Fruit fly (Drosophila melanogaster) whole organism, larva: ENCODE results near the gene Sf3b3.
A peak's percentile ranks its signal among the peaks of the same experiment; 100 is the strongest.

ENCODE experiments used
- noc ChIP-seq: fragments of 200-800 bp; sonication (Bioruptor generic); optimal IDR thresholded peaks from 3 replicates; lab custom pipeline; 2019; ENCODE audit warnings: missing biosample characterization, mild to moderate bottlenecking, missing genetic modification characterization, moderate library complexity

The Sf3b3 gene

DNA sequence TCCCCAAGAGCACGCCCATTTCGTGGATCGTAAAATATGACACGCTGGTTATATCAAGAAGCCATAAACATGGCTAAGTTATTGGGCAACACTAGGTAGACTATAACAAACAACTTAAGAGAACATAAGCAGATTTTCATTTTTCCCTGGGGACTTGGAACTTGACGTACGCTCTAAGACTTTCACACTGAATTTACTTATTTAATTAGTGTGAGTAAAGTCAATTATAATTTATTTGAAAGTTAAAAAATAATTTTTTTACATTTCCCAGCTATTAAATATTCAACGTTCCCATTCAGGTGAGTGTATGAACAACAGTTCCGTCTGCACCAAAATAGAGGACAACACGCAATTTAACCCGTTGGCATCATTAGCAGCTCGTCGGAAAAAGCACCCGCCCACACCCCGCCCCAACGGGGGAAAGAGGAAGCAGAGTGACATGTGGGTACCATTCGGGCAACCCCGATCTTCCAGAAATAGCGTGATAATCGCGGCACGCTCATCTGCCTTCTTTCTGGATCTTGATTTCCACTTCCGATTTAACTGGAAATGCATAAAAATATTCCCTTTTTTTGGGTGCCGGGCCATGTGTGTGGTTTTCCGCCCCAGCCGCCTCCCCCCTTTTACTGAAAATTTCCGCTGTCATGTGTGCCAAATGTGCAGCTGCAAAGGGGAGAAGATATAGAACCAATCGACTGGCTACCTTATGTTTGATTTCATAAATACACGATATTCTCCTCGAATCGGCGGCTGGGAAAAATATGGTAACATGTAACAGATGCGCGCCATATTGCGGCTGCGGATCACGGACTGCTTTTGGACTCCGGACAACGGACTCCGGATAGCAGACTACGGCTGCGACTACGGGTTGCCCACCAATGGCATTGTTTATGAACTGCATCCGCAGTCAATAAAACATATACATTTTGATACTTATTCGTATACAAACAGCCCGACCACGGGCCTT lies 17.7 kb downstream of the Sf3b3 start:
- TF ChIP-seq noc (tag; lab: Kevin White, UChicago), result no peak

DNA sequence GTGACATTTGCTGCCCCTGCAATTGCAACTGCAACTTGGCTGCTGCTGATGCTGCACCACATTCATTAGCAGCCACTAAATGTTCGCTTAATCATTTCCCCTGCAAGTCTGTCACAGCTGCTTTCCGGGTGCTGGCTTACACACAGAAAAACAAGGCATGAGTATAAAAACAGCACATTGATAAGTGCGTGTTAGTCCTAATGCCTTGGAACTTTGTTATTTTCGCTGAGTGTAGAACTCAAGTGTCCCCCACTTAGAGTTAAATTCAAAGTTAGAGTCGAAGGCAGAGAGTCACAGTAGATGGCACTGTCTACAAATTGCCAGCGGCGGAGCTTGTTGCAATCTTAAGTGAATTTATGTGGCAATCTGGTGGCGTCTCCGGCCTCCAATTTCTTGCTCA lies 19.3 kb downstream of the Sf3b3 start:
- no peak for TF ChIP-seq noc (tag; lab: Kevin White, UChicago)

DNA sequence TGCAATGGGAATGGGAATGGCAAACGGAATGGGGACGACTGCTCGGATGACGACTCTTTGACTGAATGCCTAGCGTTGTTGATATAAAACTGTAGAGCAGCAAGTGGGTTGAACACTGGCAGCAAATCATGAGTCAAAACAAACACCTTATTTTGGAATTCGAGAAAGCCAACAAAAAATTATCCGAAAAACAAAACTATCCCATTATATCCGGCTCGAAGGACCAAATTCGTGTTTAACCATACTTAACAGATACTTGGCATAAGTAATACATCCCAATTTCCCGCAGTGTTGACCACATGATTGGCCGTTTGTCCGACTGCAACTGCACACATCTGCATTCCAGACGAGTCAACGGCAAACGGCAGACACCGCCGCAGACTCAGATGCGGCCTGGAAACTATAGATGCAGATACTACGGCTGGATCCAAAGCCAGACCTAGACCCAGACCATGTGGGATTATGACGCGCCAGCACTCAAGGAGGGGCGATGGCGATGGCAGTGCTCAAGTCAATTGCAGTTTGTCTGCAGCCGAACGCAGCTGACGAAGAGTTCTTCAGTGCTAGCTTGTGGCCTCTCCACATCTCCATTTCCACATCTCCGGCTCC lies 19.9 kb downstream of the Sf3b3 start:
- TF ChIP-seq noc (tag; lab: Kevin White, UChicago), result no peak

DNA sequence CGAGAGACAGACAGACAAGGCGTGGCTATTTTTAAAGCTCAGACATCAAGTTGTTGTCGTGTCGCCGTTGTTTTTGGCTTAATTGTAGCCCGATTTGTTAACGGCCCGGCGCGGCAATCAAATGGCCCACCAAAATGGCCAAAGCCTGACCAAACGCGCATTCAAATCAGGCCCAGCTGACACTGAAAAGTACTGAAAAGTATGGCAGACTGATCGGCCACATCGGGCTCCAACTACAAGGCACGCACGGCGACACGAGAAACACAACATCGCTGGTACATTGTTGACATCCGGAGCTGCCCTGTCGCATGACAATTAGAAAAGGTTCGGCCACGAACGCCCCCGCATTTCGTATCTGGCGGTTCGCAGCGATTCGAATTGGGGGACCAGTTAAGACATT lies 21.4 kb downstream of the Sf3b3 start:
- no peak for TF ChIP-seq noc (tag; lab: Kevin White, UChicago)

- no peak for TF ChIP-seq noc (tag; lab: Kevin White, UChicago)
Observed at dm6 chr3L:810038-810644, 23.0 kb downstream of the Sf3b3 start.

dm6 chr3L:809538-809805 lies 23.7 kb downstream of the Sf3b3 start:
- TF ChIP-seq noc (tag; lab: Kevin White, UChicago), result no peak

dm6 chr3L:808725-809537 lies 24.3 kb downstream of the Sf3b3 start:
- no peak for TF ChIP-seq noc (tag; lab: Kevin White, UChicago)

DNA sequence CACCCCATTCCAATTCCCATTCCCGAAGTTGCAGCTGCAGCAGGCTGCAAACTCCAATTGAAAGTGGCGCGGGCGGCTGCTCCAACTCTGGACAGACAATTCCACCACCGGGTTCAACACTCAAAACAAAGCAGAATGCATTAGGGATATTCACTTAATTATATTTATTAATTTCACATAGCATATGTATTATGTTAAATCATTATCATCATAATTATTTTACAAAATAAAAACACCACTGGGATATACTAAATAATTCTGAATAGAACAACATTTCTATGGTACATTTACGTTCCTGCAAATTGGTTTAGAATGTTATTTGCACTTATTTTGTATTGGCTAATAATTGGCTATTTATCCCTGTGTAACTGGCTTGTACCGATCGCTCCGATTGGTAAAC lies 25.7 kb downstream of the Sf3b3 start:
- TF ChIP-seq noc (tag; lab: Kevin White, UChicago), result no peak

- TF ChIP-seq noc (tag; lab: Kevin White, UChicago), result no peak
Observed at dm6 chr3L:805642-806218, 27.5 kb downstream of the Sf3b3 start.

DNA sequence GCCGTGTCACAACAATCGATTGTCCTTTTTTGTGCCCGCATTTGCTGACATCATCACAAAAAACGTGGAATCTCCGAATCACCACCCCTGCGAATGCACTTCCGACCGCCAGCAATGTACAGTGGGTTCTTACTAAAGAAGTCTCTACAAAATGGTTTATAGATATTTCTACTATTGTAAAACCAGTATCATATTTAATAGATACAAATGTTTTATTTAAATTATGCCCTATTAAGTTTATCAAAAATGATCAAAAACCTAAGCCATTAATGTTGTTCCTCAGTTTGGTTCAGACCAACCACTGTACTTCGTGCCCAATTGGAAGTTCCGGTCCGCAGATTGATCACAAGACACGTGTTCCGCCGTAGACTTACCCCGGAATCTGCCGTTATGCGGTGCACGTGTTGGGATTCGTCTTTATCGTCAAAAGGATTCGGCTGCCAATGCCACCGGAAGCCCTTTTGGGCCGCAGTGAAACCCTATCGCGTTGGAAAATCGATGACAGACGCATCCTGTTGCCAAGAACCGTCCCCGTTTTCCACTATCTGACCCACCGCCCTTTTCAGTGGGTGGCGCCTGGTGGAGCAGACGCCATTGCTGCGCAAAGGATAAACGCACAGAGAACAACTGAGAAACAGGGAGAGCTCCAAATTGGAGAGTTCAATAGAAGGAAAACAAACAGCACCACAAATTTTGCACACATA lies 28.5 kb downstream of the Sf3b3 start:
- TF ChIP-seq noc (tag; lab: Kevin White, UChicago), result no peak

DNA sequence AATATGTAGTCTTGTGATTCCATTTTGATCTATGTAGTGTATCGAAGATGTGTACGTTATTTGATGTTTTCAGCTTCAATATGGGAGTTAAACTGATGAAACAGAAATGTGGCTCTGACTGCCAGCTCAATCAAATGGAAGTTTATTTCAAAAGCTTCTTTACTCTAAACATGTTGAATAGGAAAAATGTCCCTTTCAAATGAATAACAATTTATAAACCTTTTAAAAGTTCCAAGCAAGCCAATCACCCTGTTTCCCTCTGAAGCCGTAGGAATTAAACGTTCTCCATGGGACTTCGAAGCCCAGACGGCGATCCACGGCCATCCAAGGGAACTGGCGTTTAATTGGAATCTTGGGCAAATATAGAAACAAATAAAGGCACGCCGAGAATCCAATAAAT lies 29.2 kb downstream of the Sf3b3 start, which contains the start of gene CG13898:
Gene CG13898 (minus strand): TSS at position 101 of the 400 bp plus-strand sequence.
- no peak for TF ChIP-seq noc (tag; lab: Kevin White, UChicago)

dm6 chr3L:802700-803273 lies 30.4 kb downstream of the Sf3b3 start:
- TF ChIP-seq noc (tag; lab: Kevin White, UChicago), result peak; percentile 19

- TF ChIP-seq noc (tag; lab: Kevin White, UChicago), result no peak
Observed at dm6 chr3L:801860-802462, 31.2 kb downstream of the Sf3b3 start.
